Worm (Caenorhabditis elegans) whole organism, L3 larva: ENCODE measurements around the gene snap-1.

Source experiments
- R02D3.7 ChIP-seq: fragments of 150-350 bp; optimal IDR thresholded peaks from 2 replicates; lab custom pipeline; 2014; ENCODE audit warnings: missing biosample characterization, missing genetic modification characterization
- ZK546.5 ChIP-seq: sonication (generic microtip); optimal IDR thresholded peaks from 2 replicates; lab custom pipeline; 2017; ENCODE audit warnings: missing biosample characterization, missing genetic modification characterization
- ama-1 ChIP-seq: fragments of 150-350 bp; optimal IDR thresholded peaks from 2 replicates; lab custom pipeline; 2018
- ceh-16 ChIP-seq: sonication (generic microtip); optimal IDR thresholded peaks from 2 replicates; lab custom pipeline; 2017; ENCODE audit warnings: missing biosample characterization, missing genetic modification characterization
- ceh-28 ChIP-seq: fragments of 150-350 bp; optimal IDR thresholded peaks from 2 replicates; lab custom pipeline; 2014; ENCODE audit warnings: missing biosample characterization, missing genetic modification reagents, missing genetic modification characterization
- ceh-9 ChIP-seq: sonication (generic microtip); optimal IDR thresholded peaks from 2 replicates; lab custom pipeline; 2018; ENCODE audit warnings: missing biosample characterization, missing genetic modification characterization
- egl-27 ChIP-seq: sonication (generic microtip); optimal IDR thresholded peaks from 4 replicates; lab custom pipeline; 2017; ENCODE audit warnings: missing biosample characterization, missing genetic modification reagents, missing genetic modification characterization
- elt-1 ChIP-seq: fragments of 150-350 bp; optimal IDR thresholded peaks from 2 replicates; lab custom pipeline; 2014; ENCODE audit warnings: missing biosample characterization, missing genetic modification characterization
- elt-3 ChIP-seq, 3 experiments: fragments of 150-350 bp in 1 of 3; sonication (generic microtip) in 2 of 3; optimal IDR thresholded peaks; 2 replicates in 2 of 3; 4 replicates in 1 of 3; lab custom pipeline; 2014 to 2017; ENCODE audit warnings: missing biosample characterization in 3 of 3, missing genetic modification characterization in 3 of 3
- fkh-10 ChIP-seq: sonication (generic microtip); optimal IDR thresholded peaks from 2 replicates; lab custom pipeline; 2017; ENCODE audit warnings: missing biosample characterization, missing genetic modification reagents, missing genetic modification characterization
- fkh-2 ChIP-seq: fragments of 150-350 bp; optimal IDR thresholded peaks from 2 replicates; lab custom pipeline; 2014; ENCODE audit warnings: missing biosample characterization, missing genetic modification reagents, missing genetic modification characterization
- fos-1 ChIP-seq: fragments of 150-350 bp; optimal IDR thresholded peaks from 2 replicates; lab custom pipeline; 2014; ENCODE audit warnings: missing biosample characterization, missing genetic modification characterization
- hmg-11 ChIP-seq: sonication (generic microtip); optimal IDR thresholded peaks from 2 replicates; lab custom pipeline; 2016; ENCODE audit warnings: missing genetic modification characterization, missing compliant biosample characterization
- jun-1 ChIP-seq: fragments of 150-350 bp; optimal IDR thresholded peaks from 2 replicates; lab custom pipeline; 2014; ENCODE audit warnings: missing biosample characterization, missing genetic modification reagents, missing genetic modification characterization
- lin-15B ChIP-seq: fragments of 150-350 bp; optimal IDR thresholded peaks from 2 replicates; lab custom pipeline; 2014; ENCODE audit warnings: missing biosample characterization, missing genetic modification characterization
- lsy-12 ChIP-seq: sonication (generic microtip); optimal IDR thresholded peaks from 2 replicates; lab custom pipeline; 2016; ENCODE audit warnings: mild to moderate bottlenecking, missing genetic modification characterization, missing compliant biosample characterization
- mml-1 ChIP-seq: fragments of 150-350 bp; sonication (generic microtip); optimal IDR thresholded peaks from 3 replicates; lab custom pipeline; 2014; ENCODE audit warnings: missing biosample characterization, missing genetic modification characterization
- nhr-11 ChIP-seq: fragments of 150-350 bp; optimal IDR thresholded peaks from 2 replicates; lab custom pipeline; 2014; ENCODE audit warnings: missing biosample characterization, missing genetic modification characterization
- nhr-12 ChIP-seq: fragments of 150-350 bp; optimal IDR thresholded peaks from 2 replicates; lab custom pipeline; 2014; ENCODE audit warnings: missing biosample characterization, missing genetic modification characterization
- nhr-23 ChIP-seq: fragments of 150-350 bp; optimal IDR thresholded peaks from 2 replicates; lab custom pipeline; 2014; ENCODE audit warnings: missing biosample characterization, missing genetic modification reagents, missing genetic modification characterization
- nhr-237 ChIP-seq: fragments of 150-350 bp; optimal IDR thresholded peaks from 2 replicates; lab custom pipeline; 2014; ENCODE audit warnings: missing biosample characterization, missing genetic modification characterization
- nhr-67 ChIP-seq: fragments of 150-350 bp; optimal IDR thresholded peaks from 2 replicates; lab custom pipeline; 2014; ENCODE audit warnings: missing biosample characterization, missing genetic modification characterization
- nhr-76 ChIP-seq: fragments of 150-350 bp; sonication (generic microtip); optimal IDR thresholded peaks from 5 replicates; lab custom pipeline; 2014; ENCODE audit warnings: missing biosample characterization, missing genetic modification characterization
- nhr-77 ChIP-seq: fragments of 150-350 bp; optimal IDR thresholded peaks from 2 replicates; lab custom pipeline; 2014; ENCODE audit warnings: missing biosample characterization, missing genetic modification characterization
- pqm-1 ChIP-seq: fragments of 150-350 bp; optimal IDR thresholded peaks from 2 replicates; lab custom pipeline; 2017; ENCODE audit warnings: missing biosample characterization, missing genetic modification characterization, inconsistent platforms
- skn-1 ChIP-seq: fragments of 150-350 bp; optimal IDR thresholded peaks from 2 replicates; lab custom pipeline; 2014; ENCODE audit warnings: missing biosample characterization, missing genetic modification characterization
- tbx-2 ChIP-seq: sonication (generic microtip); optimal IDR thresholded peaks from 2 replicates; lab custom pipeline; 2016; ENCODE audit warnings: mild to moderate bottlenecking, missing genetic modification characterization, missing compliant biosample characterization
- unc-39 ChIP-seq: sonication (generic microtip); optimal IDR thresholded peaks from 4 replicates; lab custom pipeline; 2017; ENCODE audit warnings: missing biosample characterization, missing genetic modification characterization
- zag-1 ChIP-seq: fragments of 150-350 bp; optimal IDR thresholded peaks from 2 replicates; lab custom pipeline; 2014; ENCODE audit warnings: missing biosample characterization, missing genetic modification characterization
- ztf-11 ChIP-seq: fragments of 150-350 bp; optimal IDR thresholded peaks from 2 replicates; lab custom pipeline; 2014; ENCODE audit warnings: missing biosample characterization, missing genetic modification characterization
- ztf-4 ChIP-seq: fragments of 150-350 bp; optimal IDR thresholded peaks from 2 replicates; lab custom pipeline; 2014; ENCODE audit warnings: missing biosample characterization, missing genetic modification characterization

The snap-1 gene

ce11 chrV:8095378-8095777 lies 35.0 kb upstream of the snap-1 start, which contains the start of gene str-146:
TSS of gene str-146 (minus strand) at chrV:8095478.
- TF ChIP-seq ceh-28 (tag; lab: Kevin White, UChicago), result no peak
- no peak for TF ChIP-seq zag-1 (tag; lab: Kevin White, UChicago)
- TF ChIP-seq, all 47 proteins: peak for 0

ce11 chrV:8098239-8098638 lies 32.2 kb upstream of the snap-1 start, which contains the start of gene str-145:
TSS of gene str-145 (minus strand) at chrV:8098339.
- TF ChIP-seq ceh-28 (tag; lab: Kevin White, UChicago) (no peak), fkh-2 (tag; lab: Kevin White, UChicago) (no peak), fos-1 (no peak), elt-1 (tag; lab: Kevin White, UChicago) (no peak), nhr-67 (tag; lab: Kevin White, UChicago) (no peak), mml-1 (no peak), ZK546.5 (tag; lab: Kevin White, UChicago) (no peak), nhr-23 (no peak), skn-1 (tag; lab: Kevin White, UChicago) (no peak), nhr-76 (tag; lab: Kevin White, UChicago) (no peak), ceh-9 (tag; lab: Kevin White, UChicago) (no peak), pqm-1 (tag; lab: Kevin White, UChicago) (no peak), jun-1 (tag; lab: Kevin White, UChicago) (no peak), tbx-2 (tag; lab: Kevin White, UChicago) (no peak), hmg-11 (tag; lab: Kevin White, UChicago) (no peak), ztf-4 (tag; lab: Kevin White, UChicago) (no peak), ceh-16 (tag; lab: Kevin White, UChicago) (no peak), nhr-12 (tag; lab: Kevin White, UChicago) (no peak)

DNA sequence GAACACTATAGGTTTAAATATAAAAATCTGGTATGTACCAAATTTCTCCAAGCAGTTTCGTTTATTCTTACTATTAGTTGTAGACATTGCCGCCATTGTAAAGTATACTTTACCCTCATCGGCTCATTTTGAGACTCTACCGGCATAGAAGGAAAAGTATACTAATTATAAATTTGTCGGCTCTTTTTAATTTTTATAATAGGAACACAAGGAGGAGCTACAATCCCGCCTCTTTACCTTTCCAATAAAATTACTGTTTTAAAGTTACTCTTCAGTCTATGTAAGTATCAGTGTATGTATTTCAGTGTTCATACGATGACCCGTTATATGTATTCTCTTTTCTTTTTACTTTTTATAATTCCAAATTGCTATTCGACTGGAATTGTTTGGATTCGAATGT lies 31.1 kb upstream of the snap-1 start, which contains the start of gene sdz-23:
TSS of gene sdz-23 (plus strand) at position 301 of the 400 bp plus-strand sequence.
- TF ChIP-seq unc-39, result no peak
- TF ChIP-seq hmg-11 (tag; lab: Kevin White, UChicago), result no peak
- no peak for TF ChIP-seq nhr-12 (tag; lab: Kevin White, UChicago)
- TF ChIP-seq fkh-10 (GFP tag; lab: Kevin White, UChicago), result no peak
- TF ChIP-seq nhr-77 (tag; lab: Kevin White, UChicago), result no peak
- no peak for TF ChIP-seq nhr-23
- TF ChIP-seq lin-15B (tag; lab: Kevin White, UChicago), result no peak
- TF ChIP-seq R02D3.7 (tag; lab: Kevin White, UChicago), result no peak
- TF ChIP-seq ztf-11, result no peak
- no peak for TF ChIP-seq elt-3 (tag; optimal IDR thresholded peaks at IDR 0.05; lab: Kevin White, UChicago)

ce11 chrV:8102960-8103359 lies 27.5 kb upstream of the snap-1 start, which contains the start of gene str-90:
TSS of gene str-90 (plus strand) at chrV:8103260.
- TF ChIP-seq ama-1 (lab: Kevin White, UChicago), result no peak
- TF ChIP-seq mml-1, result no peak
- TF ChIP-seq elt-3 (tag; optimal IDR thresholded peaks at IDR 0.05; lab: Kevin White, UChicago), result no peak
- TF ChIP-seq lsy-12 (tag; lab: Kevin White, UChicago), result no peak
- TF ChIP-seq hmg-11 (tag; lab: Kevin White, UChicago), result no peak
- TF ChIP-seq fkh-10 (GFP tag; lab: Kevin White, UChicago), result no peak
- no peak for TF ChIP-seq fos-1

DNA sequence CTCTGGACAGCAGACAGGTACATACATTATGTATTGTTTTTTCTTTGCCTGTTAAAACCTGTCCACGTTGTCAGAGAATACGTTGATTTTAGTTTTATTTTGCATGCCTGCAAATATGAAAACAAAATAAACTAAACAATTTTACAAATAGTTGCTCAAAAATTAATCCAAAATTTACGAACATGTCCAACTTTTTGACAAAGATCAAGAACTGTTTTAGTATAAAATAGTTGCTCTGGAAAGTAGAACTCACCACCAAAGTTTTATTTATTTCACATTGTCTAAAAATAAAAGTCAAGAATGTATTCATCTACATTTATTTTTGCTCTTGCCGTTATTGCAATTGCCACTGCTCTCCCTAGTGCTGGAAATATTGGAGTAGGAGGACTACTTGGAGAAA lies 25.9 kb upstream of the snap-1 start, which contains the start of gene srlf-16:
TSS of gene srlf-16 (plus strand) at position 301 of the 400 bp plus-strand sequence.
- no peak for TF ChIP-seq jun-1 (tag; lab: Kevin White, UChicago)
- TF ChIP-seq pqm-1 (tag; lab: Kevin White, UChicago), result no peak
- no peak for TF ChIP-seq unc-39
- TF ChIP-seq ama-1 (lab: Kevin White, UChicago), result no peak
- TF ChIP-seq nhr-12 (tag; lab: Kevin White, UChicago), result no peak
- TF ChIP-seq ztf-11, result no peak
- no peak for TF ChIP-seq fos-1
- no peak for TF ChIP-seq zag-1 (tag; lab: Kevin White, UChicago)
- TF ChIP-seq skn-1 (tag; lab: Kevin White, UChicago), result no peak
- TF ChIP-seq lin-15B (tag; lab: Kevin White, UChicago), result no peak
- TF ChIP-seq nhr-76 (tag; lab: Kevin White, UChicago), result no peak
- TF ChIP-seq nhr-23, result no peak
- TF ChIP-seq nhr-11 (tag; lab: Kevin White, UChicago), result no peak
- no peak for TF ChIP-seq nhr-237 (tag; lab: Kevin White, UChicago)
- no peak for TF ChIP-seq lsy-12 (tag; lab: Kevin White, UChicago)
- no peak for TF ChIP-seq ceh-9 (tag; lab: Kevin White, UChicago)
- TF ChIP-seq egl-27, result no peak
- TF ChIP-seq fkh-2 (tag; lab: Kevin White, UChicago), result no peak
- no peak for TF ChIP-seq nhr-77 (tag; lab: Kevin White, UChicago)
- no peak for TF ChIP-seq elt-1 (tag; lab: Kevin White, UChicago)
